Fruit fly (Drosophila melanogaster): Measurements from ENCODE around the gene CG13460.

CG13460 gene

dm6 chr3L:15034061-15034713 is 27.3 kb downstream of the CG13460 start (continued):
- TF ChIP-seq tap (tag; optimal IDR thresholded peaks at IDR 0.05) = peak; percentile 12
- TF ChIP-seq BtbVII (GFP tag; optimal IDR thresholded peaks at IDR 0.05) = peak; percentile 14
- TF ChIP-seq HLH3B (GFP tag; IDR thresholded peaks at IDR 0.05) = no peak
- no peak for TF ChIP-seq CG8944 (GFP tag; optimal IDR thresholded peaks at IDR 0.05)
- TF ChIP-seq dmrt99B (tag; optimal IDR thresholded peaks at IDR 0.05) = peak; percentile 63
- peak; percentile 56 for TF ChIP-seq Med (GFP tag)
- TF ChIP-seq HLH4C (GFP tag; IDR thresholded peaks at IDR 0.05; ENCODE audit: partially characterized antibody) = no peak
- TF ChIP-seq Lpt (GFP tag; optimal IDR thresholded peaks at IDR 0.05) = no peak
- TF ChIP-seq wek (GFP tag; optimal IDR thresholded peaks at IDR 0.05) = no peak
- TF ChIP-seq hkb (optimal IDR thresholded peaks at IDR 0.05) = no peak
- 0 out of 2 replicates have a peak, but pooled peaks have one; percentile 17 for TF ChIP-seq hkb (GFP tag; IDR thresholded peaks at IDR 0.05)
- peak; percentile 69 for TF ChIP-seq grau (tag; optimal IDR thresholded peaks at IDR 0.05)
- peak; percentile 6 for TF ChIP-seq CG11723 (GFP tag; optimal IDR thresholded peaks at IDR 0.05)
- TF ChIP-seq phol (tag; optimal IDR thresholded peaks at IDR 0.05) = peak; percentile 40
- TF ChIP-seq Optix (GFP tag; IDR thresholded peaks at IDR 0.05) = no peak
- TF ChIP-seq CG6683 (GFP tag; optimal IDR thresholded peaks at IDR 0.05) = no peak
- TF ChIP-seq chn (GFP tag; optimal IDR thresholded peaks at IDR 0.05) = no peak
- peak; percentile 19 for TF ChIP-seq CG13775 (GFP tag; optimal IDR thresholded peaks at IDR 0.05)
- TF ChIP-seq Opbp (GFP tag; IDR thresholded peaks at IDR 0.05; ENCODE audit: partially characterized antibody) = no peak
- TF ChIP-seq Hr3 (GFP tag; optimal IDR thresholded peaks at IDR 0.05) = peak; percentile 16
- peak; percentile 35 for TF ChIP-seq CG2120 (GFP tag; optimal IDR thresholded peaks at IDR 0.05)
- TF ChIP-seq CG3726 (GFP tag; IDR thresholded peaks at IDR 0.05) = no peak
- TF ChIP-seq CG31441 (GFP tag; IDR thresholded peaks at IDR 0.05) = peak; percentile 63
- TF ChIP-seq jumu (GFP tag; optimal IDR thresholded peaks at IDR 0.05) = no peak
- peak; percentile 72 for TF ChIP-seq CG11504 (tag; optimal IDR thresholded peaks at IDR 0.05)
- TF ChIP-seq CG11560 (tag; IDR thresholded peaks at IDR 0.05) = no peak
- peak; percentile 34 for TF ChIP-seq abd-A (tag; optimal IDR thresholded peaks at IDR 0.05)
- TF ChIP-seq Fer3 (tag; optimal IDR thresholded peaks at IDR 0.05) = peak; percentile 15
- peak; percentile 40 for TF ChIP-seq sug (tag; optimal IDR thresholded peaks at IDR 0.05)
- no peak for TF ChIP-seq CG9609 (GFP tag; optimal IDR thresholded peaks at IDR 0.05)
- TF ChIP-seq CG34376 (GFP tag; optimal IDR thresholded peaks at IDR 0.05) = peak; percentile 27
- TF ChIP-seq CG8089 (GFP tag; optimal IDR thresholded peaks at IDR 0.05) = no peak
- peak; percentile 41 for TF ChIP-seq sens (GFP tag)
- no peak for TF ChIP-seq CG8359 (GFP tag; optimal IDR thresholded peaks at IDR 0.05; ENCODE audit: borderline replicate concordance)
- no peak for TF ChIP-seq lola (GFP tag; optimal IDR thresholded peaks at IDR 0.05)
- TF ChIP-seq D19A (tag; optimal IDR thresholded peaks at IDR 0.05) = peak; percentile 32
- no peak for TF ChIP-seq ato (GFP tag; IDR thresholded peaks at IDR 0.05; ENCODE audit: partially characterized antibody)
- peak; percentile 36 for TF ChIP-seq NfI (GFP tag; optimal IDR thresholded peaks at IDR 0.05)
- TF ChIP-seq eyg (GFP tag; optimal IDR thresholded peaks at IDR 0.05) = no peak
- no peak for TF ChIP-seq CG9932 (GFP tag; IDR thresholded peaks at IDR 0.05)
- peak; percentile 44 for TF ChIP-seq CG10267 (tag; optimal IDR thresholded peaks at IDR 0.05)
- no peak for TF ChIP-seq bab2 (GFP tag; optimal IDR thresholded peaks at IDR 0.05)
- TF ChIP-seq CG17385 (GFP tag; optimal IDR thresholded peaks at IDR 0.05) = peak; percentile 38
- TF ChIP-seq CG8290 (GFP tag; optimal IDR thresholded peaks at IDR 0.05) = no peak
- TF ChIP-seq CG8290 (tag; optimal IDR thresholded peaks at IDR 0.05) = no peak
- TF ChIP-seq CG17612 (GFP tag; IDR thresholded peaks at IDR 0.05) = no peak
- peak; percentile 64 for TF ChIP-seq Sox100B (GFP tag; optimal IDR thresholded peaks at IDR 0.05)
- TF ChIP-seq CG3065 (GFP tag; optimal IDR thresholded peaks at IDR 0.05) = no peak
- peak; percentile 49 for TF ChIP-seq bcd (GFP tag; optimal IDR thresholded peaks at IDR 0.05)
- TF ChIP-seq exex (tag; optimal IDR thresholded peaks at IDR 0.05) = peak; percentile 3
- TF ChIP-seq Lim3 (GFP tag; IDR thresholded peaks at IDR 0.05) = no peak
